Worm (Caenorhabditis elegans): Measurements from ENCODE around the gene arrd-22.

Gene arrd-22

DNA sequence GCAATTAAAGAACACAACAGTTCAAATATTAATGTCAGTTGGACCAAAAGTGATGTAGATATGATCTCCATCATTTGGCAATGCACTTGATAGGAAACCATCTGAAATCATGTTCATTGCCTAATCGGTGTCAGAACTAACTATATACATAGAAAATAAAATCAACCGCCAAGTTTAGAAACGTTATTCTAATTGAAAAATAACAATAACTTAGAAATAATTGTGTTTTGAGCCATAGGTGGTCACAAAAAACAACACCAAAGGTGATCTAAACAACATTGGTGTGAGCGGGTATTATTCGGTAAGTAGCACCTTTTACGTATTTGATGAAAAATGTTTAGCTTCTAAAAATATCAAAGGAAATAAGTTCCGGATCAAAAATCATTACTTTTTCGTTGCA is 14.0 kb downstream of the arrd-22 start, which contains the start of gene srab-21:
TSS of gene srab-21 (minus strand) at position 101 of the 400 bp plus-strand sequence.
- no peak for TF ChIP-seq unc-62 (GFP tag; optimal IDR thresholded peaks at IDR 0.05)

ce11 chrV:3426076-3426475 is 15.8 kb downstream of the arrd-22 start, which contains the start of gene srab-22:
srab-22 (plus strand) TSS chrV:3426376.
- no peak for TF ChIP-seq unc-62 (GFP tag; optimal IDR thresholded peaks at IDR 0.05)

DNA sequence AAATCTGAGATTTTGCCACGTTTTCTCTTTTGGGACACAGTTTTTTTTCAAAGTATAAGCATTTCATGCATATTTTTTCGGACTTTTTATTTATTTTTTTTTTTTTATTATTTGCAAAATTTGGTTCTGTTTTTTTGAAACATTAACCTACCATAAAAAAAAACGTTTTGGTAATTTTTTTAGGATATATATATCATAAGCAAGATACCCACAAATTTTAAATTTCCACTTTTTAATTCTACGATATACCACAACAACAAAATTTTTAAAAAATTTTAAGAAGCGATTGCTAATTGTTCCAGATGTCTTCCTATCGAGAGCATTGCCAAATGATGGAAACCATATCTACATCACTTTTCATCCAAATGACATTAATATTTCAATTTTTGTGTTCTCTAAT is 18.4 kb downstream of the arrd-22 start, which contains the start of gene srab-20:
TSS of gene srab-20 (plus strand) at position 301 of the 400 bp plus-strand sequence.
- no peak for TF ChIP-seq unc-62 (GFP tag; optimal IDR thresholded peaks at IDR 0.05)

DNA sequence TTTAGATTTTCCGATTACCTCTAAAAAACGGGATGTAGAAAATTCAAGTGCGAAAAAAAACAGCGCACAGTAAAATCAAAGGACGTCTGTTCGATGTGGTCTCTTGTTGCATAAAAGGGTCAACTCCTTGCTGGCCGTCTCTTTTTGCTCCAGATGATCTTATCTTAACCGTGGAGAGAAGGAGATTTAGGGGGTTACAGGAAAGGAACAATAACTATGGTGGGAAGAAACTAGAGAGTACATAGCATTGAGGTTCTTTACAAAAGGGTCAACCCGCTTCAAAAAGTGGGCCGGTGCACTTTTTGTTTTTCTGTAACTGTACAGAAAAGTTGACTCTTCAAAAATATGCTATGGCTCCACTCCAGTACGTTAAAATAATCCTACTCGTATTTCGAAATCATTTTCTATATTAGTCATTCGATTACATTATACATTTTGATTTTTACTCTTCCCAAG is 21.2 kb downstream of the arrd-22 start, which contains the start of the genes T20D4.19 and srj-9:
TSS of gene T20D4.19 (minus strand) at position 101 of the 456 bp plus-strand sequence.
TSS of gene srj-9 (plus strand) at position 406 of the 456 bp plus-strand sequence.
- TF ChIP-seq unc-62 (GFP tag; optimal IDR thresholded peaks at IDR 0.05) = no peak

DNA sequence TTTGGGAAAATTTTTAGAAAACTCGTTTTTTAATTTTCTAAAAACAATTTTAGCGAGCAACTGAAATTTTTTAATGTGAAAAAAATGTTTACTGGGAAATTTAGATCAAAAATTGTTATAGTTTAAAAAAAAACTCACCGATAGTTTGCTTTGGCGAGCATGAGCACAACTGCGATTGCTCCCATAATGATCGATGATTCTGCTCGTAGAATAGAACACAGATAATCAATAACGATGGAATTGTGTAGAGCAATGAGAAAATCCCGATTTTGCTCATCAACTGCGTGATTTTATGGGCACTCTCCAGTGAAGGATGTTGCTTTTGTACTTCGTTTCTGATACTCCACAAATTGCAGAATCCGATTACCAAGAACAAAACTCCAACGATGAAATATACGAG is 32.3 kb downstream of the arrd-22 start:
- TF ChIP-seq unc-62 (GFP tag; optimal IDR thresholded peaks at IDR 0.05) = no peak

ce11 chrV:3444777-3445089 is 34.4 kb downstream of the arrd-22 start, which contains the start of gene cfz-2:
cfz-2 (minus strand) TSS chrV:3444877.
- TF ChIP-seq unc-62 (GFP tag; optimal IDR thresholded peaks at IDR 0.05) = no peak

- TF ChIP-seq unc-62 (GFP tag; optimal IDR thresholded peaks at IDR 0.05) = no peak
Measured at ce11 chrV:3445090-3445832, 34.9 kb downstream of the arrd-22 start.

DNA sequence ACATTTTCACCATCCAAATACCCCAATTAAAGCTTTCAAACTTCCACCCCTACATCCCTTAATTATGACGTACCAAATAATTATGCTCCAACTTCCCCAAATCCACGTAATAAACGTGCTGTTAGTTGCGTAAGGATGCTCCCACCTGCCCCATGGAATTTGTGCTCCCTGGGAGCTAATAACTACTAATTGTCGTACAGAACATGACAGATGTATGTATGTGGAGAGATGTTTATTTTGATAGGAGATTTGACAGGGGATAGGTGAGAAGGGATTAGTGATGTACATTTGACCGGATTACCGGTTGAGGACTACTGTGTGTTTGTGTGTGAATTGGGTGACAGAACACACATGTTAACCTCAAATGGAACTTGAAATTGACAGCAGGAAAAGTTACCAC is 39.5 kb downstream of the arrd-22 start:
- no peak for TF ChIP-seq unc-62 (GFP tag; optimal IDR thresholded peaks at IDR 0.05)

DNA sequence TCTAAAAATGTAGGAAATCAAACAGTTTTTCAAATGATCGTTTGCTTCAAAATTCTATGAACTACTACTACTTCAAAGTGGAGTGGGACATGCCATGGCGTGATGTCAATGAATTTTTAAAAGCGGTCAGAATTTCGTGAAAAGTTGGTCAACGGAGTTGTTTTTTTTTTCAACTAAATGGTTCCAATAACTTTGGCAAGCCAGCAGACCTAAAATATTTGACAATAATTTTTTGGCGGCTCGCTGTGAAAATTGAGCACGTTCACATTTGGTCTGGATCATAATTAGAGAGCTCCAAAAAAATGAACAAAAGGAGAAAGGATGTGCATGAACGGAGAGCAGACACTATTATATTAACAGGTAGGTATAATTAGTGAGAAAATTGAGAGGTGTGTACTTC is 40.0 kb downstream of the arrd-22 start:
- TF ChIP-seq unc-62 (GFP tag; optimal IDR thresholded peaks at IDR 0.05) = no peak

DNA sequence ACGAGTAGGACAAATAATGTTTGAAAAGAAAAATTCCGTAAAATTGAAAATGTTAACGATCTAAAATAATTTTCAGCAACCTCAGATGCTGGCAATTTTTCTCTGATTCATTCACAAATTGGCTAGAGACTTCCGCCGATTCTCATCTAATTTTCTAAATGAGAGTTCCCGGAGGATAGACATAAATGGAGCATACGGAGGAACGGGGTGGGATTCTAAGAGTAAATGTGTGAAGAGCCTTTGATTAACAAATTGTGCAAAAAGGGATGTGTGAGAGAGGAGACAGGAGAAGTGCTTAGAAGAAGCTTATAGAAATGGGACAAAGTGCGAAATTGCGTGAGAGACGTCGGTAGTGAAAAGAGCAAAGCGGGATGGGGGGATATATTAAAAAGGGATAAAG is 41.3 kb downstream of the arrd-22 start:
- TF ChIP-seq unc-62 (GFP tag; optimal IDR thresholded peaks at IDR 0.05) = no peak

DNA sequence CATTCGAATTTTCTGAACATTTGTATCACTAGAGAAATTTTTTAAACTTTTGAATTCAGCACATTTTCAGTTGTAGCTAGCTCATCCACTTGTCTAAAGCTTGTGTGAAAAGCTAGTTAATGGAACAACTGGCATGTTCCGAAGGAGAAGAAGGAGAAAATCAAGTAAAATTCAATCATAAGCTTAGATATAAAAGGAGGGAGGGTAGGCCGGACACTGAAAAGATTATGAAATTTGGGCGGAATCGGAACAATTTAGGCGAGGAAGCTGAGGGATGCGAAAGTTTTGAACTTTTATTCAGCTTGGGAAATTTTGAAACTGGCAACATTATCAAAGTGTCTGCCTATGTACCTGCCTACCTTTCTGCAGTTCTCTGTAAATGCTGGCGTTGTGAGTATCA is 42.2 kb downstream of the arrd-22 start:
- TF ChIP-seq unc-62 (GFP tag; optimal IDR thresholded peaks at IDR 0.05) = no peak

DNA sequence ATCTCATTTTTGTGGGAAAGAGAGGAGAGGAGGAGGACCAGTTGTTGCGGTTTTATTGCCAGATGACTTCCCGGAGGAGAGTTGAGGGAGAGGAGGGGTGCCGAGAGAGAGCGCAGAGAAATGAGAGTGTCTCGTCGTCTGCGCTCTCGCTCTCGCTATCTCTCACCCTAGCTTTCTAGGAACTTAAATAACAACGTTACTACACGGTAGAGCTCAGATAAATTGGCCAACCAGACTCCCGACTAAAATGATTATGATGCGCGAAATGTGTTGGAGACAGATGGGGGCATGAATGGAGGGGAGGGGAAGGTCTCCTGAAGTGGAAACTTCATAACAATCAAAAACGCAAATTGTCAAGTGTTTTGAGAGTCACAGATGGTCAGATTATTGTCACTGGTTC is 44.3 kb downstream of the arrd-22 start:
- TF ChIP-seq unc-62 (GFP tag; optimal IDR thresholded peaks at IDR 0.05) = no peak

DNA sequence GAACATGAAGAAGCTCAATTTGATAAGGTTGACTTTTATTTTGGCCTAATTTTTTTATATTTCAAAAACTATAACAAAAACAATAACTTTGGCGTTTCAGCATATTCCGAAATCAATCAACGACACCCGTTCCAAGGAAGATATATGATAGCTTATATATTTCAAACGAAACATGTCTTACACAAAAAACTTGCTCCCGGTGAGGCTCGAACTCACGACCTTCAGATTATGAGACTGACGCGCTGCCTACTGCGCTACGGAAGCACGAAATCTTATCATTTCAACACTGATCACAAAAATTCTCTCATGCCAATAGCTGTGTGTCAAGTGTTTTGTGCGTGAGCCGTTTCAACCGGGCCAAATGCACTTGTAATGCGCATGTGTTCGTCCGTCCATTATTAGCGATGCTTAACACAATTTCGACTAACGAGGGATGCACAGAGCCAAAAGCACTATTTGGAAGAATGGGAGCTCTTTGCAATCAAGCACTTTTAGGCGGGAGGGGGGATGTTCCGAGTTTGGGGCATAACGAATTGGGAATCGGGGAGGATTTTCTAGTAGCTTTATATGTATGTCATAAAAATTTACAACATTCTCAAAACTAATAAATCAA is 44.9 kb downstream of the arrd-22 start:
- no peak for TF ChIP-seq unc-62 (GFP tag; optimal IDR thresholded peaks at IDR 0.05)

- no peak for TF ChIP-seq unc-62 (GFP tag; optimal IDR thresholded peaks at IDR 0.05)
Measured at ce11 chrV:3459919-3460318, 49.6 kb downstream of the arrd-22 start, which contains the start of gene slc-28.2. slc-28.2 (plus strand) TSS chrV:3460219.

All from whole organism, dauer.